Worm (Caenorhabditis elegans): ENCODE results near the gene rps-23.

rps-23 gene

DNA sequence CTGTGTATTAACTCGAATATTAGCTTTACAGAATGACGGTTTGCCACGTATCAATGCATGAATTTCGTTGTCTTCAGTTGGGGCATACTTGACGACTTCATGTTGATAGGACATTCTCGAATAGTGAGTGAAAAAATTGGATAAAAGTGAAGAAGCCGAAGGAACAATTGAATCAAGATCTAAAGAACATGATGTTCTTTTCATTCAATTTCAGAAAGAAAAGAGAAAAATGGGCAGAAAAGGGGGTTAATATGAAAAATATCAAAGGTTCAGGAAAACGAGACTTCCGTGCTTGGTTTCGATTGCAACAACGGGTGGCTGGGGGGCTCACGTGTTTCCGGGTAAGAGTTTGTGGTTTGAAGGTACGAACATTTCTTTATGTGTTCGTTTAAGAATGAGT, 23.7 kb upstream of the rps-23 start:
- TF ChIP-seq snpc-4 (tag; optimal IDR thresholded peaks at IDR 0.05) (no peak), elt-3 (tag; optimal IDR thresholded peaks at IDR 0.05) (no peak), unc-62 (GFP tag; optimal IDR thresholded peaks at IDR 0.05) (no peak), ceh-16 (tag; optimal IDR thresholded peaks at IDR 0.05) (no peak), ama-1 (optimal IDR thresholded peaks at IDR 0.05) (no peak), ztf-4 (tag; optimal IDR thresholded peaks at IDR 0.05) (no peak), peb-1 (tag; optimal IDR thresholded peaks at IDR 0.05) (no peak), nhr-129 (tag; optimal IDR thresholded peaks at IDR 0.05) (no peak), nhr-23 (tag; optimal IDR thresholded peaks at IDR 0.05) (no peak), skn-1 (tag; optimal IDR thresholded peaks at IDR 0.05) (no peak)

DNA sequence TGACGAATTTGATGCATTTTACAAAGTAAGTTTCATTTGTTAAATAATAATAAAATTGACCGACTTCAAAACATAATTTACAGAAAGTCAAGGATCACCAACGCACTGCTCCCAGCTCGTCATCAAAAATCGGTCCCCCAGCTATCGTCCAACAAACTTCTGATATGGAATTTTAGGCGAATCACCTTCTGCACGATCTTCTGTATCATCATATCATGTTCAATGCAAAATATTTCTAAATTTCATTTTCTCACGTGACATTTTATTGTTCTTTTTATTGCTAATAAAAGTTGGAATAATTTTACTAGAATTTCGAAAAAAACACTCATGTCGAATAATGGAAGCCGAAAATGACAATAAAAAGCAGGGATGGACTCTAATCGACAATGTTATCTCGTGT, 19.3 kb upstream of the rps-23 start, which contains the start of gene acl-13:
TSS of gene acl-13 (plus strand) at position 301 of the 400 bp plus-strand sequence.
- no peak for TF ChIP-seq nhr-23 (tag; optimal IDR thresholded peaks at IDR 0.05)
- TF ChIP-seq sma-9 (GFP tag; optimal IDR thresholded peaks at IDR 0.05), result no peak
- TF ChIP-seq sma-9 (tag; optimal IDR thresholded peaks at IDR 0.05), result no peak
- no peak for TF ChIP-seq nhr-10 (tag; optimal IDR thresholded peaks at IDR 0.05)
- TF ChIP-seq nhr-25 (tag; optimal IDR thresholded peaks at IDR 0.05), result no peak
- no peak for TF ChIP-seq skn-1 (tag; optimal IDR thresholded peaks at IDR 0.05)
- no peak for TF ChIP-seq elt-3 (tag; optimal IDR thresholded peaks at IDR 0.05)
- no peak for TF ChIP-seq alr-1 (tag; optimal IDR thresholded peaks at IDR 0.05)
- TF ChIP-seq mab-5 (tag; optimal IDR thresholded peaks at IDR 0.05), result no peak
- no peak for TF ChIP-seq unc-39 (tag; optimal IDR thresholded peaks at IDR 0.05)
- TF ChIP-seq dmd-4 (tag; optimal IDR thresholded peaks at IDR 0.05), result no peak
- no peak for TF ChIP-seq nhr-21 (tag; optimal IDR thresholded peaks at IDR 0.05)
- TF ChIP-seq elt-1 (tag; optimal IDR thresholded peaks at IDR 0.05), result no peak
- TF ChIP-seq crh-2 (tag; optimal IDR thresholded peaks at IDR 0.05), result no peak
- TF ChIP-seq aly-2 (tag; optimal IDR thresholded peaks at IDR 0.05), result no peak
- no peak for TF ChIP-seq nhr-11 (tag; optimal IDR thresholded peaks at IDR 0.05)
- no peak for TF ChIP-seq nhr-77 (tag; optimal IDR thresholded peaks at IDR 0.05)
- no peak for TF ChIP-seq ztf-1 (GFP tag; conservative IDR thresholded peaks at IDR 0.05)
- no peak for TF ChIP-seq nhr-129 (tag; optimal IDR thresholded peaks at IDR 0.05)
- TF ChIP-seq ZK546.5 (tag; optimal IDR thresholded peaks at IDR 0.05), result no peak

DNA sequence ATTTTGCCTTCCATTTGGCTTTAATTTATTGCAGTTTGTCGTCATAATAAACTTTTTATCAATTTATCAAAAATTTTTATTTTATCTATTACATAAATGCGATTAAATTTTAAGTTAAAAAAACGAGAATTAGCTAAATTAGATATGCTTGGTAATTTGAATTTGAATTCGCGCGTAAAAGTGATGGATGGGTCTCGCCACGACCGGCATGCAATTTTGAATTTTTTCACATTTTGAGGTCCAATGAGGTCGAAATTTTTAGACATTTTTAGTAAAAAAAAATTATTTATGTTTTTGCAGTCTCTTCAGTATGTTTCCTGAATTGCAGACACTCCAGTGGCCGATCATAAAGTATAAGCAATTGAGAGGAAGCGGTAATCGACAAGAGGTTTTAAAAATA, 17.8 kb upstream of the rps-23 start, which contains the start of gene dsb-1:
TSS of gene dsb-1 (plus strand) at position 301 of the 400 bp plus-strand sequence.
- TF ChIP-seq lin-11 (tag; optimal IDR thresholded peaks at IDR 0.05) (no peak), skn-1 (tag; optimal IDR thresholded peaks at IDR 0.05) (no peak), fos-1 (tag; optimal IDR thresholded peaks at IDR 0.05) (no peak), nhr-6 (tag; optimal IDR thresholded peaks at IDR 0.05) (no peak), unc-62 (GFP tag; optimal IDR thresholded peaks at IDR 0.05) (no peak), ztf-11 (tag; optimal IDR thresholded peaks at IDR 0.05) (no peak), nhr-23 (tag; optimal IDR thresholded peaks at IDR 0.05) (no peak), C34F6.9 (tag; optimal IDR thresholded peaks at IDR 0.05) (no peak), blmp-1 (tag; optimal IDR thresholded peaks at IDR 0.05; ENCODE audit: insufficient read depth) (no peak), alr-1 (tag; optimal IDR thresholded peaks at IDR 0.05) (no peak), nhr-21 (tag; optimal IDR thresholded peaks at IDR 0.05) (no peak), nhr-10 (tag; optimal IDR thresholded peaks at IDR 0.05) (no peak), nhr-237 (tag; optimal IDR thresholded peaks at IDR 0.05) (no peak), lin-39 (tag; optimal IDR thresholded peaks at IDR 0.05) (no peak), nhr-25 (tag; optimal IDR thresholded peaks at IDR 0.05) (no peak), sem-4 (tag; optimal IDR thresholded peaks at IDR 0.05) (no peak), crh-2 (tag; optimal IDR thresholded peaks at IDR 0.05) (no peak), nhr-11 (tag; optimal IDR thresholded peaks at IDR 0.05) (no peak), ztf-4 (tag; optimal IDR thresholded peaks at IDR 0.05) (no peak), ztf-1 (GFP tag; conservative IDR thresholded peaks at IDR 0.05) (no peak)

ce11 chrIV:12404137-12404536, 13.3 kb upstream of the rps-23 start, which contains the start of gene gex-3:
Gene gex-3, plus strand, starts transcription at chrIV:12404431.
- TF ChIP-seq lsy-2 (tag; optimal IDR thresholded peaks at IDR 0.05) (peak; percentile 78 to 95), nhr-237 (tag; optimal IDR thresholded peaks at IDR 0.05) (no peak), unc-55 (GFP tag; optimal IDR thresholded peaks at IDR 0.05) (peak; percentile 97), C34F6.9 (tag; optimal IDR thresholded peaks at IDR 0.05) (peak; percentile 85), Y55F3AM.14 (GFP tag; optimal IDR thresholded peaks at IDR 0.05) (no peak), sma-9 (GFP tag; optimal IDR thresholded peaks at IDR 0.05) (peak; percentile 81), sma-9 (tag; optimal IDR thresholded peaks at IDR 0.05) (no peak), fos-1 (tag; optimal IDR thresholded peaks at IDR 0.05) (peak; percentile 80), elt-3 (tag; optimal IDR thresholded peaks at IDR 0.05) (no peak), ceh-82 (tag; optimal IDR thresholded peaks at IDR 0.05) (no peak), unc-39 (tag; optimal IDR thresholded peaks at IDR 0.05) (no peak), nhr-129 (tag; optimal IDR thresholded peaks at IDR 0.05) (peak; percentile 99), unc-62 (GFP tag; optimal IDR thresholded peaks at IDR 0.05) (no peak), lin-13 (GFP tag; optimal IDR thresholded peaks at IDR 0.05) (peak; percentile 91), ceh-16 (tag; optimal IDR thresholded peaks at IDR 0.05) (peak; percentile 45), snpc-4 (tag; optimal IDR thresholded peaks at IDR 0.05) (no peak), crh-2 (tag; optimal IDR thresholded peaks at IDR 0.05) (peak; percentile 87), nhr-6 (tag; optimal IDR thresholded peaks at IDR 0.05) (no peak), aly-2 (tag; optimal IDR thresholded peaks at IDR 0.05) (no peak), ama-1 (optimal IDR thresholded peaks at IDR 0.05) (peak; percentile 56), nhr-21 (tag; optimal IDR thresholded peaks at IDR 0.05) (peak; percentile 65), elt-1 (tag; optimal IDR thresholded peaks at IDR 0.05) (no peak), egl-27 (tag; optimal IDR thresholded peaks at IDR 0.05) (peak; percentile 12), nhr-77 (tag; optimal IDR thresholded peaks at IDR 0.05) (no peak), nhr-25 (tag; optimal IDR thresholded peaks at IDR 0.05) (peak; percentile 71), ZK546.5 (tag; optimal IDR thresholded peaks at IDR 0.05) (peak; percentile 73), ztf-4 (tag; optimal IDR thresholded peaks at IDR 0.05) (peak; percentile 64), lin-11 (tag; optimal IDR thresholded peaks at IDR 0.05) (peak; percentile 79), F13H6.1 (tag; optimal IDR thresholded peaks at IDR 0.05) (peak; percentile 48), mab-5 (tag; optimal IDR thresholded peaks at IDR 0.05) (peak; percentile 22), dmd-4 (tag; optimal IDR thresholded peaks at IDR 0.05) (no peak), sem-4 (tag; optimal IDR thresholded peaks at IDR 0.05) (peak; percentile 72), gmeb-1 (tag; optimal IDR thresholded peaks at IDR 0.05) (peak; percentile 95)
